Worm (Caenorhabditis elegans) whole organism, late embryonic: Measurements from ENCODE around the gene F41H10.5.

Source experiments
- T23F11.4 ChIP-seq: fragments of 200-800 bp; sonication (Bioruptor generic); optimal IDR thresholded peaks from 2 replicates; lab custom pipeline; 2018; ENCODE audit warnings: mild to moderate bottlenecking, missing genetic modification characterization, missing compliant biosample characterization
- ama-1 ChIP-seq: fragments of 150-350 bp; optimal IDR thresholded peaks from 2 replicates; lab custom pipeline; 2014
- ceh-24 ChIP-seq: sonication (generic microtip); optimal IDR thresholded peaks from 2 replicates; lab custom pipeline; 2016; ENCODE audit warnings: mild to moderate bottlenecking, missing genetic modification characterization, missing compliant biosample characterization
- ceh-9 ChIP-seq: sonication (generic microtip); optimal IDR thresholded peaks from 2 replicates; lab custom pipeline; 2016; ENCODE audit warnings: mild to moderate bottlenecking, missing genetic modification characterization, inconsistent platforms, missing compliant biosample characterization
- madf-2 ChIP-seq: sonication (generic microtip); optimal IDR thresholded peaks from 2 replicates; lab custom pipeline; 2017; ENCODE audit warnings: missing genetic modification characterization, missing compliant biosample characterization
- tbx-7 ChIP-seq: sonication (generic microtip); optimal IDR thresholded peaks from 2 replicates; lab custom pipeline; 2016; ENCODE audit warnings: missing genotype, missing genetic modification characterization, missing compliant biosample characterization

ce11 chrIV:5374946-5375345 is 14.2 kb downstream of the F41H10.5 start:
- TF ChIP-seq ceh-24 (tag; lab: Kevin White, UChicago) (no peak), tbx-7 (tag; lab: Kevin White, UChicago) (no peak), ama-1 (lab: Kevin White, UChicago) (no peak), ceh-9 (no peak), madf-2 (tag; lab: Kevin White, UChicago) (no peak), T23F11.4 (GFP tag; lab: Kevin White, UChicago) (no peak)
